Worm (Caenorhabditis elegans) whole organism, young adult: ENCODE measurements around the gene C10C5.3.

ENCODE experiments used
- B0035.1 ChIP-seq: sonication (generic microtip); optimal IDR thresholded peaks from 2 replicates; lab custom pipeline; 2016; ENCODE audit warnings: missing genetic modification characterization, mild to moderate bottlenecking, missing compliant biosample characterization, missing genotype, missing genetic modification reagents
- D2030.7 ChIP-seq: fragments of 200-800 bp; sonication (Bioruptor generic); IDR thresholded peaks from 2 replicates; pipeline ENCODE4 v1.3.6; 2022; ENCODE audit warnings: missing genetic modification reagents, missing genetic modification characterization, missing compliant biosample characterization
- F10E7.11 ChIP-seq: sonication (generic microtip); optimal IDR thresholded peaks from 2 replicates; lab custom pipeline; 2017; ENCODE audit warnings: mild to moderate bottlenecking, missing genetic modification characterization, moderate library complexity, missing compliant biosample characterization
- F22D6.2 ChIP-seq: sonication (generic microtip); optimal IDR thresholded peaks from 2 replicates; lab custom pipeline; 2016; ENCODE audit warnings: mild to moderate bottlenecking, missing genetic modification characterization, missing compliant biosample characterization
- F37B4.10 ChIP-seq: fragments of 200-800 bp; sonication (Bioruptor generic); IDR thresholded peaks from 2 replicates; pipeline ENCODE4 v1.3.6; 2022; ENCODE audit warnings: missing genetic modification characterization, missing compliant biosample characterization
- F52B5.7 ChIP-seq: sonication (generic microtip); optimal IDR thresholded peaks from 2 replicates; lab custom pipeline; 2016; ENCODE audit warnings: mild to moderate bottlenecking, missing genetic modification characterization, missing compliant biosample characterization
- F57A8.1 ChIP-seq: fragments of 200-800 bp; sonication (Bioruptor generic); optimal IDR thresholded peaks from 2 replicates; lab custom pipeline; 2018; ENCODE audit warnings: mild to moderate bottlenecking, missing genetic modification characterization, moderate library complexity, missing compliant biosample characterization
- F57C9.4 ChIP-seq: sonication (generic microtip); optimal IDR thresholded peaks from 2 replicates; lab custom pipeline; 2017; ENCODE audit warnings: mild to moderate bottlenecking, missing genetic modification characterization, missing compliant biosample characterization
- T07F8.4 ChIP-seq: sonication (generic microtip); optimal IDR thresholded peaks from 2 replicates; lab custom pipeline; 2016; ENCODE audit warnings: mild to moderate bottlenecking, missing genetic modification characterization, moderate library complexity, missing compliant biosample characterization
- Y95B8A.8 ChIP-seq: fragments of 200-800 bp; sonication (Bioruptor generic); IDR thresholded peaks from 2 replicates; pipeline ENCODE4 v1.3.6; 2022; ENCODE audit warnings: missing genetic modification reagents, missing genetic modification characterization, missing compliant biosample characterization
- akir-1 ChIP-seq: fragments of 200-800 bp; sonication (Bioruptor generic); optimal IDR thresholded peaks from 2 replicates; lab custom pipeline; 2018; ENCODE audit warnings: mild to moderate bottlenecking, missing genetic modification characterization, moderate library complexity, missing compliant biosample characterization
- aptf-2 ChIP-seq: fragments of 200-800 bp; sonication (Bioruptor generic); conservative IDR thresholded peaks from 2 replicates; pipeline ENCODE4 v1.3.6; 2022; ENCODE audit warnings: missing genetic modification reagents, missing genetic modification characterization, missing compliant biosample characterization
- atf-7 ChIP-seq: sonication (generic microtip); optimal IDR thresholded peaks from 2 replicates; lab custom pipeline; 2017; ENCODE audit warnings: mild to moderate bottlenecking, missing genetic modification characterization, missing compliant biosample characterization
- athp-1 ChIP-seq: sonication (generic microtip); optimal IDR thresholded peaks from 2 replicates; lab custom pipeline; 2017; ENCODE audit warnings: mild to moderate bottlenecking, missing genetic modification characterization, missing compliant biosample characterization
- ccch-3 ChIP-seq: fragments of 200-800 bp; sonication (Bioruptor generic); optimal IDR thresholded peaks from 2 replicates; lab custom pipeline; 2018; ENCODE audit warnings: mild to moderate bottlenecking, missing genetic modification characterization, missing compliant biosample characterization
- cebp-1 ChIP-seq, 2 experiments: fragments of 200-800 bp in 1 of 2; sonication (Bioruptor generic) in 1 of 2; sonication (generic microtip) in 1 of 2; IDR thresholded peaks in 1 of 2; optimal IDR thresholded peaks in 1 of 2; 2 replicates each; pipeline versions ENCODE4 v1.3.6 to Lab custom; 2017 to 2022; ENCODE audit warnings: missing compliant biosample characterization in 2 of 2, missing genetic modification characterization in 2 of 2, mild to moderate bottlenecking in 1 of 2, missing genetic modification reagents in 1 of 2, moderate library complexity in 1 of 2
- ceh-27 ChIP-seq: fragments of 200-800 bp; sonication (Bioruptor generic); optimal IDR thresholded peaks from 2 replicates; lab custom pipeline; 2018; ENCODE audit warnings: mild to moderate bottlenecking, missing genetic modification characterization, moderate library complexity, missing compliant biosample characterization
- ceh-40 ChIP-seq: fragments of 200-800 bp; sonication (Bioruptor generic); IDR thresholded peaks from 2 replicates; pipeline ENCODE4 v1.3.6; 2022; ENCODE audit warnings: missing genetic modification characterization, missing compliant biosample characterization
- ekl-4 ChIP-seq: fragments of 200-800 bp; sonication (Bioruptor generic); IDR thresholded peaks from 2 replicates; pipeline ENCODE4 v1.3.6; 2022; ENCODE audit warnings: missing genetic modification reagents, missing genetic modification characterization, missing compliant biosample characterization
- fkh-3 ChIP-seq: sonication (generic microtip); optimal IDR thresholded peaks from 2 replicates; lab custom pipeline; 2016; ENCODE audit warnings: mild to moderate bottlenecking, missing genetic modification characterization, missing compliant biosample characterization
- hlh-12 ChIP-seq: sonication (generic microtip); optimal IDR thresholded peaks from 2 replicates; lab custom pipeline; 2016; ENCODE audit warnings: missing genetic modification characterization, missing compliant biosample characterization
- hrde-1 ChIP-seq: sonication (generic microtip); optimal IDR thresholded peaks from 2 replicates; lab custom pipeline; 2016; ENCODE audit warnings: missing genetic modification characterization, mild to moderate bottlenecking, missing compliant biosample characterization, moderate library complexity, missing genotype, missing genetic modification reagents, borderline replicate concordance
- hsf-1 ChIP-seq: fragments of 200-800 bp; sonication (Bioruptor generic); IDR thresholded peaks from 2 replicates; pipeline ENCODE4 v1.3.6; 2022; ENCODE audit warnings: missing genetic modification reagents, missing genetic modification characterization, missing compliant biosample characterization
- let-607 ChIP-seq, 2 experiments: fragments of 200-800 bp in 1 of 2; sonication (Bioruptor generic) in 1 of 2; sonication (generic microtip) in 1 of 2; optimal IDR thresholded peaks; 2 replicates each; lab custom pipeline; 2016 to 2018; ENCODE audit warnings: mild to moderate bottlenecking in 2 of 2, missing compliant biosample characterization in 2 of 2, missing genetic modification characterization in 2 of 2, moderate library complexity in 2 of 2, missing genotype in 1 of 2
- lin-26 ChIP-seq: fragments of 200-800 bp; sonication (Bioruptor generic); IDR thresholded peaks from 2 replicates; pipeline ENCODE4 v1.3.6; 2022; ENCODE audit warnings: missing genetic modification reagents, missing genetic modification characterization, missing compliant biosample characterization
- lin-35 ChIP-seq, 3 experiments: fragments of 150-350 bp in 2 of 3; sonication (generic microtip) in 1 of 3; optimal IDR thresholded peaks; 2 replicates each; lab custom pipeline; 2014 to 2018; ENCODE audit warnings: missing biosample characterization in 3 of 3, missing genetic modification characterization in 3 of 3, missing genetic modification reagents in 3 of 3
- lsy-27 ChIP-seq: sonication (generic microtip); optimal IDR thresholded peaks from 2 replicates; lab custom pipeline; 2017; ENCODE audit warnings: missing genetic modification characterization, mild to moderate bottlenecking, missing compliant biosample characterization, antibody characterized with exemption, missing genotype, borderline replicate concordance; ENCODE audit not compliant: insufficient read depth
- madf-10 ChIP-seq: sonication (generic microtip); optimal IDR thresholded peaks from 2 replicates; lab custom pipeline; 2016; ENCODE audit warnings: mild to moderate bottlenecking, missing genetic modification characterization, missing compliant biosample characterization
- madf-8 ChIP-seq: fragments of 200-800 bp; sonication (Bioruptor generic); conservative IDR thresholded peaks from 2 replicates; pipeline ENCODE4 v1.3.6; 2022; ENCODE audit warnings: missing genetic modification reagents, missing genetic modification characterization, missing compliant biosample characterization
- nfya-2 ChIP-seq: fragments of 200-800 bp; sonication (Bioruptor generic); IDR thresholded peaks from 2 replicates; pipeline ENCODE4 v1.3.6; 2022; ENCODE audit warnings: missing genetic modification reagents, missing genetic modification characterization, missing compliant biosample characterization
- nfyb-1 ChIP-seq: fragments of 200-800 bp; sonication (Bioruptor generic); IDR thresholded peaks from 2 replicates; pipeline ENCODE4 v1.3.6; 2022; ENCODE audit warnings: missing genetic modification reagents, missing genetic modification characterization, missing compliant biosample characterization
- nhr-120 ChIP-seq: fragments of 200-800 bp; sonication (Bioruptor generic); IDR thresholded peaks from 2 replicates; pipeline ENCODE4 v1.3.6; 2022; ENCODE audit warnings: missing genetic modification characterization, missing compliant biosample characterization
- nhr-27 ChIP-seq: fragments of 200-800 bp; sonication (Bioruptor generic); optimal IDR thresholded peaks from 2 replicates; lab custom pipeline; 2018; ENCODE audit warnings: mild to moderate bottlenecking, missing genetic modification characterization, moderate library complexity, missing compliant biosample characterization
- rcor-1 ChIP-seq: fragments of 200-800 bp; sonication (Bioruptor generic); IDR thresholded peaks from 2 replicates; pipeline ENCODE4 v1.3.6; 2022; ENCODE audit warnings: missing genetic modification reagents, missing genetic modification characterization, missing compliant biosample characterization
- rec-8 ChIP-seq, 2 experiments: sonication (generic microtip); optimal IDR thresholded peaks; 2 replicates each; lab custom pipeline; 2016; ENCODE audit warnings: mild to moderate bottlenecking in 2 of 2, missing genetic modification characterization in 2 of 2, missing genetic modification reagents in 2 of 2, missing genotype in 2 of 2, missing biosample characterization in 1 of 2, missing compliant biosample characterization in 1 of 2, moderate library complexity in 1 of 2
- snpc-4 ChIP-seq, 5 experiments: fragments of 150-350 bp in 1 of 5; sonication (generic microtip) in 4 of 5; optimal IDR thresholded peaks; 2 replicates each; lab custom pipeline; 2014 to 2018; ENCODE audit warnings: missing genetic modification characterization in 5 of 5, missing biosample characterization in 3 of 5, antibody characterized with exemption in 2 of 5, mild to moderate bottlenecking in 2 of 5, missing compliant biosample characterization in 2 of 5, missing genotype in 2 of 5, moderate library complexity in 2 of 5, missing genetic modification reagents in 1 of 5
- sptf-2 ChIP-seq: fragments of 200-800 bp; sonication (Bioruptor generic); optimal IDR thresholded peaks from 2 replicates; lab custom pipeline; 2018; ENCODE audit warnings: mild to moderate bottlenecking, missing genetic modification characterization, missing compliant biosample characterization
- tlf-1 ChIP-seq: fragments of 200-800 bp; sonication (Bioruptor generic); optimal IDR thresholded peaks from 2 replicates; lab custom pipeline; 2018; ENCODE audit warnings: mild to moderate bottlenecking, missing genetic modification characterization, missing compliant biosample characterization
- xnd-1 ChIP-seq: sonication (generic microtip); optimal IDR thresholded peaks from 2 replicates; lab custom pipeline; 2016; ENCODE audit warnings: missing genotype, missing genetic modification reagents, missing genetic modification characterization, missing compliant biosample characterization
- zim-3 ChIP-seq: sonication (generic microtip); optimal IDR thresholded peaks from 2 replicates; lab custom pipeline; 2017; ENCODE audit warnings: mild to moderate bottlenecking, missing genetic modification characterization, moderate library complexity, missing compliant biosample characterization
- ztf-22 ChIP-seq: fragments of 200-800 bp; sonication (Bioruptor generic); optimal IDR thresholded peaks from 2 replicates; lab custom pipeline; 2018; ENCODE audit warnings: mild to moderate bottlenecking, missing genetic modification characterization, moderate library complexity, missing compliant biosample characterization
- ztf-25 ChIP-seq: fragments of 200-800 bp; sonication (Bioruptor generic); IDR thresholded peaks from 2 replicates; pipeline ENCODE4 v1.3.6; 2022; ENCODE audit warnings: missing genetic modification reagents, missing genetic modification characterization, missing compliant biosample characterization
- ztf-28 ChIP-seq: fragments of 200-800 bp; sonication (Bioruptor generic); IDR thresholded peaks from 2 replicates; pipeline ENCODE4 v1.3.6; 2022; ENCODE audit warnings: missing genetic modification reagents, missing genetic modification characterization, missing compliant biosample characterization
- ztf-3 ChIP-seq: fragments of 200-800 bp; sonication (Bioruptor generic); optimal IDR thresholded peaks from 2 replicates; lab custom pipeline; 2018; ENCODE audit warnings: mild to moderate bottlenecking, missing genetic modification characterization, missing compliant biosample characterization

The C10C5.3 gene

ce11 chrIV:9403761-9404420 lies 29.3 kb downstream of the C10C5.3 start (continued):
- no peak for TF ChIP-seq B0035.1
- TF ChIP-seq snpc-4 (GFP tag; optimal IDR thresholded peaks at IDR 0.05; lab: Kevin White, UChicago) = no peak
- no peak for TF ChIP-seq snpc-4 (tag; optimal IDR thresholded peaks at IDR 0.05; lab: Kevin White, UChicago)
- no peak for TF ChIP-seq ekl-4 (GFP tag; lab: Robert Waterston, UW)
- TF ChIP-seq T07F8.4 (tag; lab: Kevin White, UChicago) = no peak
- TF ChIP-seq lin-26 (GFP tag; lab: Robert Waterston, UW) = no peak
- no peak for TF ChIP-seq nfyb-1
- no peak for TF ChIP-seq F37B4.10 (GFP tag; lab: Robert Waterston, UW)
- TF ChIP-seq hrde-1 = no peak
- no peak for TF ChIP-seq ztf-3 (GFP tag; lab: Kevin White, UChicago)
- no peak for TF ChIP-seq D2030.7 (GFP tag; lab: Robert Waterston, UW)
- TF ChIP-seq cebp-1 (GFP tag; IDR thresholded peaks at IDR 0.05; lab: Robert Waterston, UW) = no peak
- no peak for TF ChIP-seq cebp-1 (tag; optimal IDR thresholded peaks at IDR 0.05; lab: Kevin White, UChicago)
- TF ChIP-seq Y95B8A.8 (GFP tag; lab: Robert Waterston, UW) = no peak
- TF ChIP-seq nhr-27 = no peak
- no peak for TF ChIP-seq xnd-1
- no peak for TF ChIP-seq ceh-27
- TF ChIP-seq ztf-25 (GFP tag; lab: Robert Waterston, UW) = no peak
- no peak for TF ChIP-seq aptf-2 (GFP tag; lab: Robert Waterston, UW)
- TF ChIP-seq F22D6.2 (tag; lab: Kevin White, UChicago) = no peak
- TF ChIP-seq rcor-1 (GFP tag; lab: Robert Waterston, UW) = no peak
- TF ChIP-seq nfya-2 (GFP tag; lab: Robert Waterston, UW) = no peak
- no peak for TF ChIP-seq ceh-40 (GFP tag; lab: Robert Waterston, UW)
- no peak for TF ChIP-seq F57C9.4 (tag; lab: Kevin White, UChicago)
- no peak for TF ChIP-seq ztf-28
- no peak for TF ChIP-seq F52B5.7 (tag; lab: Kevin White, UChicago)
- peak in 1 of 3 experiments; percentile 64 for TF ChIP-seq lin-35 (GFP tag; optimal IDR thresholded peaks at IDR 0.05; lab: Kevin White, UChicago)
- TF ChIP-seq sptf-2 (GFP tag; lab: Kevin White, UChicago) = no peak
- no peak for TF ChIP-seq let-607 (tag; optimal IDR thresholded peaks at IDR 0.05; lab: Kevin White, UChicago)
- TF ChIP-seq ccch-3 (GFP tag; lab: Kevin White, UChicago) = no peak
- TF ChIP-seq tlf-1 (GFP tag; lab: Kevin White, UChicago) = no peak

ce11 chrIV:9408004-9408403 lies 33.4 kb downstream of the C10C5.3 start, which contains the start of gene F56D5.5:
F56D5.5 (minus strand) TSS chrIV:9408104.
- TF ChIP-seq aptf-2 (GFP tag; lab: Robert Waterston, UW) (no peak), fkh-3 (tag; lab: Kevin White, UChicago) (no peak), F57A8.1 (GFP tag; lab: Kevin White, UChicago) (no peak), rec-8 (tag; optimal IDR thresholded peaks at IDR 0.05; lab: Kevin White, UChicago) (no peak), akir-1 (GFP tag; lab: Kevin White, UChicago) (no peak), Y95B8A.8 (GFP tag; lab: Robert Waterston, UW) (no peak), hlh-12 (no peak), madf-10 (no peak), nfya-2 (GFP tag; lab: Robert Waterston, UW) (no peak), F52B5.7 (tag; lab: Kevin White, UChicago) (no peak), hsf-1 (GFP tag; lab: Robert Waterston, UW) (no peak), atf-7 (no peak), ceh-27 (no peak), lsy-27 (tag; lab: Kevin White, UChicago) (no peak), F10E7.11 (tag; lab: Kevin White, UChicago) (no peak), nhr-120 (GFP tag; lab: Robert Waterston, UW) (no peak), zim-3 (tag; lab: Kevin White, UChicago) (no peak), madf-8 (GFP tag; lab: Robert Waterston, UW) (no peak), athp-1 (no peak), ztf-22 (no peak)
- TF ChIP-seq, all 124 proteins: peak for 0
